Worm (Caenorhabditis elegans): ENCODE data around the gene T23B7.3.

ce11 chrII:4891012-4891775, 41.2 kb downstream of the T23B7.3 start, which contains the start of gene gst-9:
- no peak for TF ChIP-seq ref-1 (GFP tag; conservative IDR thresholded peaks at IDR 0.05)
- TF ChIP-seq flt-1 (GFP tag; IDR thresholded peaks at IDR 0.05): no peak
- TF ChIP-seq ztf-23 (GFP tag; IDR thresholded peaks at IDR 0.05): no peak
- no peak for TF ChIP-seq klf-2 (GFP tag; conservative IDR thresholded peaks at IDR 0.05)
- TF ChIP-seq ztf-29 (GFP tag; IDR thresholded peaks at IDR 0.05): no peak
- TF ChIP-seq tab-1 (GFP tag; IDR thresholded peaks at IDR 0.05): no peak
- no peak for TF ChIP-seq med-1 (GFP tag; optimal IDR thresholded peaks at IDR 0.05; ENCODE audit: insufficient read depth)
- no peak for TF ChIP-seq cog-1 (tag; optimal IDR thresholded peaks at IDR 0.05)
